Fruit fly (Drosophila melanogaster): ENCODE data around the gene Droj2.
A peak's percentile ranks its signal among the peaks of the same experiment; 100 is the strongest.

Gene Droj2

DNA sequence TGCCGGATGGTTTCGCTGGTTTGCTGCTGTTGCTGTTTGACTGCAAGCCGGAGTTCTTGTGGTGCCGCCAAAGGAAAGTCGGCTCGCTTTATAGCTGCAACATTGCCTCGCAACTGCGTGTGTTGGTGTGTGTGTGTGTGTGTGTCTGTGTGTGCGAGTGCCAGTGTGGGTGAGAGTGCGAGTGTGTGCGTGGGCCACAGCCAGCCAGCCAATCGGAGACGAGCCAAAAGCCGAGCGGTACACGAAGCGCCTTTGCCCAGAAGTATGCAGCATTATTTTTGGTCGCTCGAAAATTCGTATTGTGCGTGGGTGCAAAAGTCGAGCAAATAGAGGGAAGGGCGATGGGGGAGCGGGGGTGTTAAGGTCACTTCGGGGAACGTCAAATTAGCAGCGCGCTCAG, 13.2 kb downstream of the Droj2 start, which contains the start of gene CCHa2 (continued):
- TF ChIP-seq btn (GFP tag; optimal IDR thresholded peaks at IDR 0.05) = no peak
- TF ChIP-seq B-H1 (GFP tag; IDR thresholded peaks at IDR 0.05) = no peak
- no peak for TF ChIP-seq Fer3 (tag; optimal IDR thresholded peaks at IDR 0.05)
- no peak for TF ChIP-seq CG2120 (GFP tag; optimal IDR thresholded peaks at IDR 0.05)
- no peak for TF ChIP-seq MTF-1 (GFP tag; optimal IDR thresholded peaks at IDR 0.05; ENCODE audit: borderline replicate concordance)
- no peak for TF ChIP-seq CG3163 (GFP tag; optimal IDR thresholded peaks at IDR 0.05)
- TF ChIP-seq sr (GFP tag; IDR thresholded peaks at IDR 0.05) = 0 out of 3 replicates have a peak, but pooled peaks have one; percentile 21
- no peak for TF ChIP-seq H2.0 (GFP tag; IDR thresholded peaks at IDR 0.05)
- TF ChIP-seq CG1529 (GFP tag; optimal IDR thresholded peaks at IDR 0.05) = no peak
- TF ChIP-seq lola (GFP tag; optimal IDR thresholded peaks at IDR 0.05) = no peak
- no peak for TF ChIP-seq sc (optimal IDR thresholded peaks at IDR 0.05)
- no peak for TF ChIP-seq sc (GFP tag; optimal IDR thresholded peaks at IDR 0.05)
- TF ChIP-seq CG11696 (GFP tag; IDR thresholded peaks at IDR 0.05) = no peak
- TF ChIP-seq nerfin-1 (tag; optimal IDR thresholded peaks at IDR 0.05) = no peak
- no peak for TF ChIP-seq NFAT (GFP tag; IDR thresholded peaks at IDR 0.05)
- TF ChIP-seq Hr3 (GFP tag; optimal IDR thresholded peaks at IDR 0.05) = no peak
- TF ChIP-seq ems (GFP tag; optimal IDR thresholded peaks at IDR 0.05) = no peak
- no peak for TF ChIP-seq Oaz (GFP tag; IDR thresholded peaks at IDR 0.05)
- TF ChIP-seq Dp (GFP tag; optimal IDR thresholded peaks at IDR 0.05) = no peak
- no peak for TF ChIP-seq bcd (GFP tag; optimal IDR thresholded peaks at IDR 0.05)
- TF ChIP-seq ci (GFP tag; IDR thresholded peaks at IDR 0.05) = no peak
- TF ChIP-seq CG6689 (GFP tag; IDR thresholded peaks at IDR 0.05) = 0 out of 2 replicates have a peak, but pooled peaks have one; percentile 7
- no peak for TF ChIP-seq Atf-2 (GFP tag; optimal IDR thresholded peaks at IDR 0.05)
- no peak for TF ChIP-seq D (optimal IDR thresholded peaks at IDR 0.05)
- no peak for TF ChIP-seq D (GFP tag; optimal IDR thresholded peaks at IDR 0.05)
- no peak for TF ChIP-seq ara (GFP tag; IDR thresholded peaks at IDR 0.05)
- no peak for TF ChIP-seq vvl (GFP tag; IDR thresholded peaks at IDR 0.05)
- no peak for TF ChIP-seq gsb-n (tag; optimal IDR thresholded peaks at IDR 0.05)

DNA sequence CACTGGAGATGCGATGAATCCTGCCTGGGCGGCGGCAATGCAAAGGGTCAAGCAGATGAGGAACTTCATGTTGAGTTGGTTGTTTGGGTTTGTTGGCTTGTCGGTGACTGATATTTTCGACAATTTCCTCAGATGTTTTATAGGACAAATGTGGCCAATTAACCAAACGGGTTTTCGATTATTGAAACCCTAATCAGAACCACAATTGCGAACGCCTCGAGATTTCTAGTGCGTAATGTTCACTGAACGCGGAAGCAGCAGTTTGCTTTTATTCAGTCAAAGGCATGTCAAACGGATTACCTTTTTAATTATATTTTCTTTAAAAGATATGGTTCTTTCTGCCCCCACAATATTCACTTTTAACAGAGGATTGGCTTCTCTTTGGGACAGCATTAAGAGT, 15.1 kb downstream of the Droj2 start, which contains the start of gene CG14374:
CG14374 (minus strand) TSS at position 101 of the 400 bp plus-strand sequence.
- peak; percentile 81 for TF ChIP-seq Ets65A (GFP tag)
- no peak for TF ChIP-seq NfI (GFP tag; optimal IDR thresholded peaks at IDR 0.05)

DNA sequence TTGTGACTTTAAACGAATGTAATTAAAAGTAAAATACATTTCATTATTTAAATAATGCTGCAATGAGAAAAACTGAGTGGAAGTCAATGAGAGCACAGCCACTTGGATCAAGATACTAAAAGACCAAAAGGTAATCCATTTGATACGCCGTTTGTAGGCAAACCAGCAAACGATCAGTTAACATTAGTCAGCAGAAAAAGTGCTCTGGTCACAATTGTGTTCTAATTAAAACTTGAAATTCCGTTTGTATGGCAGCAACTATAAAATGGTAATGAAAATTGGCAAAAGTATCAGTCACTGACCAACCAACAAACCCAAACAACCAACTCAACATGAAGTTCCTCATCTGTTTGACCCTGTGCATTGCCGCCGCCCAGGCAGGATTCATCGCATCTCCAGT, 15.6 kb downstream of the Droj2 start, which contains the start of gene CG14377:
CG14377 (plus strand) TSS at position 301 of the 400 bp plus-strand sequence.
- TF ChIP-seq Dref (GFP tag; IDR thresholded peaks at IDR 0.05) (0 out of 2 replicates have a peak, but pooled peaks have one; percentile 19), Lhr (GFP tag; optimal IDR thresholded peaks at IDR 0.05) (no peak), Spps (tag; optimal IDR thresholded peaks at IDR 0.05) (no peak)

DNA sequence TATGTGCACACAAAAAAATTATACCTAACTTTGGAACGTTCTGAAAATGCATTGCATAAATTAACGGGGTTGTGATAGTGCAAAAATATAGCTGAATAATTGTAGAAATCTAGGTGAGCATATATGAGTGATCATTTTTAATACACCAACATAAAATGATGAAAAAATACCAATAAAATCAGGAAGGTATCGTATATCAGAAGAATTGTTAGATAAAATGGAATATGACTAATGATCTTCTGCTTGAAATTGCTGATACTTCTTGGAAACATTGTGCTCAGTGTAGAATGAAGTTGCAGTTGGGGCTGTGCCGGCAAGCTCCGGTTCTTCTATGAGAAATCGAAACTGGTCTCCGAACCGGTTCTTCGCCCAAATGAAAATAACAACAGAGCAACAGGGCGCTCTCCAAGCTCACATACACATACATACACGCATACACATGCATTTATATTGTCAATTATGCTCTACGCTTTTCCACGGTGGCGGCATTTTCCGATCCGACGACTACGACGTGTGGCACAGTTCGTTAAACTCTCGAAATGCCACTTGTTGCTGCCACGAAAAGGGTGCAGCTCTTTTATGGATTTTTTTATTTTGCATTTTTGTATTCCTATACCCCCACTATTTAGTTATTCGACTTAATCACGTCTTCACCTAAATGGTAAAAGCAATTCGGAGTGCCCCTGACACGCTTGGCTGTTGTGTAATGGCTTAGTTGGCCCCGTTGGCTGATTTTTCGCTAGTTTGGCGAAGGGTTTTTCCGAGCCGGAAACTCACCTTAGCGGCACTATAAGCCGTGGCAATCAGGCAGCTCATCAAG, 19.2 kb downstream of the Droj2 start:
- TF ChIP-seq toy (GFP tag; IDR thresholded peaks at IDR 0.05) (peak; percentile 53; the same call in 1 of the 2 replicates), CG11695 (GFP tag; IDR thresholded peaks at IDR 0.05) (peak; percentile 91), CG4730 (GFP tag; IDR thresholded peaks at IDR 0.05) (peak; percentile 78), Oli (tag; optimal IDR thresholded peaks at IDR 0.05) (peak; percentile 96), CG15696 (tag; optimal IDR thresholded peaks at IDR 0.05) (peak; percentile 88), slbo (GFP tag; IDR thresholded peaks at IDR 0.05) (peak; percentile 82), Camta (GFP tag; optimal IDR thresholded peaks at IDR 0.05) (peak; percentile 89), CG14441 (GFP tag; IDR thresholded peaks at IDR 0.05) (peak; percentile 84), gt (GFP tag; IDR thresholded peaks at IDR 0.05) (0 out of 2 replicates have a peak, but pooled peaks have one; percentile 31), HLH54F (GFP tag; optimal IDR thresholded peaks at IDR 0.05) (peak; percentile 86), cwo (GFP tag; optimal IDR thresholded peaks at IDR 0.05) (peak; percentile 72), Usf (GFP tag; optimal IDR thresholded peaks at IDR 0.05) (peak; percentile 78), CG18764 (GFP tag; optimal IDR thresholded peaks at IDR 0.05) (peak; percentile 62), yki (optimal IDR thresholded peaks at IDR 0.05) (no peak), chinmo (GFP tag; IDR thresholded peaks at IDR 0.05; ENCODE audit: partially characterized antibody) (no peak)
